Worm (Caenorhabditis elegans): ENCODE data around the gene ZC373.3.

Gene ZC373.3

DNA sequence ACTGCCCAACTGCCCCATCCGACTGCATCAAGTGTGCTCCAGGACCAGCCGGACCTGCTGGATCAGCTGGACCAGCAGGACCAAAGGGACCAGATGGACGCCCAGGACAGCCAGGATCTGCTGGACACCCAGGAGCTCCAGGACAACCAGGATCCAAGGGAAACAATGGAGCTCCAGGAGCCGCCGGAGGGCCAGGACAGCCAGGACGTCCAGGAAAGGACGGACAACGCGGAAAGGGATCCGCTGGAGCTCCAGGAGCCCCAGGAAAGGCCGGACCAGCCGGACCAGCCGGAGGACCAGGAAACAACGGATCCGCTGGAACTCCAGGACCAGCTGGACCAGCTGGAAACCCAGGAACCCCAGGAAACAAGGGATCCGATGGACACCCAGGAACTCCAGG lies 17.8 kb downstream of the ZC373.3 start:
- TF ChIP-seq ztf-11 (tag; optimal IDR thresholded peaks at IDR 0.05) (no peak), nhr-12 (tag; optimal IDR thresholded peaks at IDR 0.05) (no peak), nhr-129 (tag; optimal IDR thresholded peaks at IDR 0.05) (no peak), lin-11 (tag; optimal IDR thresholded peaks at IDR 0.05) (no peak)

DNA sequence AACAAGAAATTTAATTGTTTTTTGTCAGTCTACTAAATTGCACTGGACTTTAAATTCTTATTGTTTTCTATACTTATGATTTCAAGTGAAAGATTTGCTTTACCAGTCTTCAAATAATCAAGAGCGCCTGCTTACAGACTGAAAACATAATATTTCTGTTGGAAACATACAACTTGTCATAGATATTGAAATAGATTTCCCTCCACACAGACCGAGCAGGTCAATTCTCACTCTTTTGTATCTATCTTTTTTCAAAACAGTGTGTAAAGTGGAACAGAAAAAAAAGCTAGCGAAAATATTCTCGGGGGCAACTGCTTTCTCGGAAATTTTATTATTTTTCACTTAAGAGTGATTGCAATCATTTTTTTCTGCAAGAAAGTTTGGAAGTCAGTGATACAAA lies 18.3 kb downstream of the ZC373.3 start:
- TF ChIP-seq unc-55 (GFP tag; optimal IDR thresholded peaks at IDR 0.05) (no peak), skn-1 (tag; optimal IDR thresholded peaks at IDR 0.05) (no peak), nhr-21 (tag; optimal IDR thresholded peaks at IDR 0.05) (no peak), egl-27 (tag; optimal IDR thresholded peaks at IDR 0.05) (peak; percentile 29), mbf-1 (tag; optimal IDR thresholded peaks at IDR 0.05) (no peak), nhr-11 (tag; optimal IDR thresholded peaks at IDR 0.05) (no peak)

DNA sequence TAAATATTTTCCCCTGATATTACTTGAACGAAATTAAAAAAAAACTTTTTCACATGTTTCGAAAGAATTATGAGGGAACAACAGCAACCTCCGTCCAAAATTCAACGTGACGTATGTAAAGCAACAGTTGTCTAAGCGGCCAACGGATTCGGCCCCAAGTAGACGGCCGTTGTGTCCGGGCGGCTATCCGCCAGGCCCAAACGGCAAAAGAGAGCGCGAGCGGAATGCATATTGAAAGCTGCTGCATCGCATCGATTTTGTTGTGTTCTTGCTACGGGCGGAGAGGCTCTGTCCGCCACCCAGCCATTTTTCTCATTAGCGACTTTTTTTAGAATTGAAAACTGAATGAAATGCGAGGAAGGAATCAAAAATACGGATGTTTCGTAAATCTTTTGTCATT lies 18.9 kb downstream of the ZC373.3 start:
- peak; percentile 36 for TF ChIP-seq unc-55 (GFP tag; optimal IDR thresholded peaks at IDR 0.05)
- TF ChIP-seq nhr-6 (tag; optimal IDR thresholded peaks at IDR 0.05), result no peak

DNA sequence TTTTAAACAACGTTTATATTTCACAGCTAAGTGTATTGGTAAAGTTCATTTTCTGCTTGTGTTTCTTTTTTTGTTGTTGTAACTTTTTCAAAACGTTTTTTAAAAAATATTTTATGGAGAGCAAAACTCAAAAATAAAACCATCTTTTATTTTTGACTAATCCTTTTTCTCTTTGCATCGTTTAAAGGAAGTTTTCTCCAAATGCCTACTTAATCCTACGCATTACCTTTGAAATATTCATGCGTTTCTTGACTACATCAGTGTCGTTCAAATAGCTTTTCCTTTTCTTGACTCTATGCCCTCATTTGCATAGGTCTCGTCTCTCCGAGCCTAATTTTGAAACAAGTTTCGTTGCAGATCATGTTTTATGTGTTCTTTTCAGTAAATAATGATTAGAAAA lies 20.8 kb downstream of the ZC373.3 start:
- TF ChIP-seq elt-1 (tag; optimal IDR thresholded peaks at IDR 0.05) (no peak), mab-5 (tag; optimal IDR thresholded peaks at IDR 0.05) (peak; percentile 58), sem-4 (tag; optimal IDR thresholded peaks at IDR 0.05) (no peak), nhr-129 (tag; optimal IDR thresholded peaks at IDR 0.05) (no peak), unc-55 (GFP tag; optimal IDR thresholded peaks at IDR 0.05) (peak; percentile 92)

DNA sequence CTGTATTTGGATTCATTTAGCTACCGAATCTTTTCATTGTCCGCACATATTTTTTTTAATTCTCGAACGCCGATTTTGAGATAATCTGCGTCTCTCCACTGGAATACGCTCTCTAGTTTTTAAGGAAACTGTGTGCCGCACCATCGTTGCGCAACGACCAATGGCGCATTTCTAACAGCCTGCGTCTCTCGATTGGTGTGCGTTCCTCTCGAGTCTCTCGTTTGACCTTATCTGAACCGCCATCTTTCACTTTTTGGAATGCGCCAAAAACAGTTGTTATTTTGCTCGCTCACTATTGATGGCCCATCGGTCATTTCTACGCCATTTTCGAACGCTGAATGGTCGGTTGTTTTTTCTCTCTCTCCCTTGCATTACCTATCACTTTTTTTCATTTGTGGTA lies 22.9 kb downstream of the ZC373.3 start:
- TF ChIP-seq nhr-129 (tag; optimal IDR thresholded peaks at IDR 0.05), result no peak
- TF ChIP-seq ceh-16 (tag; optimal IDR thresholded peaks at IDR 0.05), result peak; percentile 18

DNA sequence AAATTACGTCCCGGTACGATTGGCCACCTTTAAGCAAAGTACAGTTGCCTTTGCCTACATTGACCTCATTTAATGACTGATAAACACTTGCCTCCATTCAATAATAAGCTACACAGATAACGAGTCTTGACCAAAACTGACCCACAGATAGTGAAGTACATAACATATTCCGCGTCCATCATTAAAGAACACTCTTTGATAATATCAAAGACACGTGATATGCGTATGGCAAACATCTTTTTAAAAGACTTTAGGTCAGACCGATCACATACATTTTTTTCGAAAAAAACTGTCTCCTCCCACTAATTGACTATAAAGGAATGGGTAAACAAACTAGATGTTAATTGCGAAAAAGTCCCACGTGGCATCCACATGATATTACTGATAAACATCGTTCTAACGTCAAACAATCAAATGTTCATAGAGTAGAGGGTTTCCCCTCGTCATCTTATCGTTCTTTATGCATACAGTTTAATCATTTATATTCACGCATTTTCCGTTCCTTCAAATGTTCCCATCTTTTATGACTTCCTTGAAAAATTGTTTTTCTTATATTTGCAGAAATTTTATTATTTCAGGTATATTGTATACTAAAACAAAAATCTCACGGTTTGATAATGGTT lies 23.8 kb downstream of the ZC373.3 start, which contains the start of gene W07E11.1:
W07E11.1 (plus strand) TSS at position 573 of the 623 bp plus-strand sequence.
- TF ChIP-seq egl-27 (tag; optimal IDR thresholded peaks at IDR 0.05) (no peak), nhr-129 (tag; optimal IDR thresholded peaks at IDR 0.05) (peak; percentile 21), mab-5 (tag; optimal IDR thresholded peaks at IDR 0.05) (no peak), gmeb-1 (tag; optimal IDR thresholded peaks at IDR 0.05) (peak; percentile 40), ztf-4 (tag; optimal IDR thresholded peaks at IDR 0.05) (no peak), fos-1 (tag; optimal IDR thresholded peaks at IDR 0.05) (peak; percentile 39), sma-3 (GFP tag; optimal IDR thresholded peaks at IDR 0.05) (peak; percentile 73), sma-9 (GFP tag; optimal IDR thresholded peaks at IDR 0.05) (peak; percentile 85), sma-9 (tag; optimal IDR thresholded peaks at IDR 0.05) (no peak), F13H6.1 (tag; optimal IDR thresholded peaks at IDR 0.05) (peak; percentile 87), mdl-1 (tag; optimal IDR thresholded peaks at IDR 0.05) (peak in 1 of 2 experiments; percentile 20), crh-2 (tag; optimal IDR thresholded peaks at IDR 0.05) (peak; percentile 79), lsy-2 (tag; optimal IDR thresholded peaks at IDR 0.05) (peak in 1 of 2 experiments; percentile 21), nhr-21 (tag; optimal IDR thresholded peaks at IDR 0.05) (peak; percentile 63)

DNA sequence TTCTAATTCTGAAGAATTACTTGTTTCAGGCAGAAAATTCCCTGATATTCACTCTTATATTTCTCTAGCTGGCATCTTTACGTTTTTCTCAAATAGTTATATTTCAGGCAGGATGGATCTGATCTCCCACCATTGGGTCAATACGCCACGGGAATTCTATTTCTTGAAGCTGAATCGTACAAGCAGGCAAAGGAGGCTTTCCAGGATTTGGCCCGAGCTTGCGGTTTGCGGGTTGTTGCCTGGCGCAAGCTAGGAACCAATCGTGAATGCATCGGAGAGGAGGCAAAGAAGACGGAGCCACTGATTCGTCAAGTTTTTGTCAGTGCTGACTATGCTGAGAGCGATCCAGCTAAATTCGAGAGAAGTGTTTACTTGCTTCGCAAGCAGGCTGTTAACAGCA lies 24.7 kb downstream of the ZC373.3 start:
- TF ChIP-seq nhr-11 (tag; optimal IDR thresholded peaks at IDR 0.05) (no peak), lin-11 (tag; optimal IDR thresholded peaks at IDR 0.05) (no peak), nhr-23 (tag; optimal IDR thresholded peaks at IDR 0.05) (no peak), nhr-10 (tag; optimal IDR thresholded peaks at IDR 0.05) (no peak), dmd-4 (tag; optimal IDR thresholded peaks at IDR 0.05) (no peak)

DNA sequence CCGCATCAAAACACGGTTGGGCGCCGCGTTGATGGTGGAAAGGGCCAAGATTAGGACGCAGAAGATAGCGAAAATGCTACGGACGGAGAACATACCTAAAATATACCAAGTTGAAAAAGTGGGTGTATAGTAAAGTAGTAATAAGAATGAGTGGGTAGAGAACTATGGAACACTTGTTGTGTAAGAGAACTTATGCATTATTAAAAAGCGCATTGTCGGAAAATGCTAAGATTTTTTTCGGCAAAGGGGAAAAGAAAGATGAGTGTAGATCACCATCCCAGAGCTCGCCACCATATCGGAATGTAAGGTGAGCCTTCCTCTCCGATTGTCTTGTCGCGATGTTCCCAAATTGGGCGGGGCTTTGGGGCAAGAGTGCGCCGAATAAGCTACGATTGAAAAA lies 27.5 kb downstream of the ZC373.3 start, which contains the start of gene flp-28:
flp-28 (minus strand) TSS at position 101 of the 400 bp plus-strand sequence.
- no peak for TF ChIP-seq ztf-11 (tag; optimal IDR thresholded peaks at IDR 0.05)
- TF ChIP-seq egl-27 (tag; optimal IDR thresholded peaks at IDR 0.05), result no peak
- TF ChIP-seq nhr-25 (tag; optimal IDR thresholded peaks at IDR 0.05), result no peak
- TF ChIP-seq unc-55 (GFP tag; optimal IDR thresholded peaks at IDR 0.05), result no peak

All from whole organism, L2 larva.